Fruit fly (Drosophila melanogaster) S2 (cell line): ENCODE data around the gene spn-F.
A peak's percentile ranks its signal among the peaks of the same experiment; 100 is the strongest.

Experiments
- CG8478 ChIP-seq: fragments of >200 bp; optimal IDR thresholded peaks from 2 replicates; lab custom pipeline; 2018
- CTCF ChIP-seq, 2 experiments: fragments of >200 bp; optimal IDR thresholded peaks; 2 replicates each; lab custom pipeline; 2018

Gene spn-F

dm6 chr3R:31225043-31225681 lies 29.8 kb upstream of the spn-F start:
- TF ChIP-seq CG8478 (lab: Kevin White, UChicago), result no peak
- no peak for TF ChIP-seq CTCF (optimal IDR thresholded peaks at IDR 0.05; lab: Kevin White, UChicago)

DNA sequence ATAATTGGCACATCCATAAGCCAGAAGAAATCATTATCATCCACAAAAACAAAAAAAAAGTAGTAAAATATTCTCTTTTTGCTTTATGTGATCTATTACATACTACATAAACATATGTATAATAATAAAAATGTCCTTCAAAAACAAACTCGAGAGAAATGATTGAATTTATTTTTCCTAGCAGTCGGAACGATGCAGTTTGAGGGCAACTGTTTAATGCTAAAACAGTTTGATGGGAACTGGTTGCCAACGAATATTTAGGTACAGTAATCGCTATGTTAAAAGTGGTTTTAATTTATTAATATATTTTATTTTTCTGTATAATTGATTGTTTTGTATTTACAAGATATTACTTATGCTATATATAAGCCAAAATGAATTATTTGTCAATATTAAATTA lies 23.8 kb upstream of the spn-F start:
- TF ChIP-seq CG8478 (lab: Kevin White, UChicago), result no peak
- TF ChIP-seq CTCF (optimal IDR thresholded peaks at IDR 0.05; lab: Kevin White, UChicago), result peak in 1 of 2 experiments; percentile 9

DNA sequence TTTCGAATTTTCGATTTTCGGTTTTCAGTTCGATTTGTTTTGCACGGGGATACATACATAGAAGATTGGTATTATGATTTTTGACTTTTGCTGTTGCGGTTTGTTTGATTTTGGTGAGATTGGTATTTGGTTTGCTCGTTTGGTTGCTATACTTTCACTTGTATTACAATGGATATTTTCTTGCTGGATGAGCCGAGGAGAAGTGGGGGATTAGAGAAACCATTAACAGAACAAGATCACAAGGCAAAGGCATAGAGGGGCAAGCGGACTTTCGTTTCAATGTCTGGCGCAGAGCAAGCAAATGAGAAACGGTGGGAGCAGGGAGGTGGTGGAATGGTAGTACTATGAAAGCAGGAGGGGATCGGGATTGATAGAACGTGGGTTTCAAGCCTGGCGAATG lies 22.7 kb upstream of the spn-F start, which contains the start of gene CG15563:
CG15563 (minus strand) TSS at position 101 of the 400 bp plus-strand sequence.
- TF ChIP-seq CTCF (optimal IDR thresholded peaks at IDR 0.05; lab: Kevin White, UChicago), result no peak
- no peak for TF ChIP-seq CG8478 (lab: Kevin White, UChicago)

- TF ChIP-seq CTCF (optimal IDR thresholded peaks at IDR 0.05; lab: Kevin White, UChicago) (no peak), CG8478 (lab: Kevin White, UChicago) (no peak)
Measured at dm6 chr3R:31235262-31235661, 19.7 kb upstream of the spn-F start, which contains the start of gene CG15564. Gene CG15564 (minus strand): TSS chr3R:31235362.

DNA sequence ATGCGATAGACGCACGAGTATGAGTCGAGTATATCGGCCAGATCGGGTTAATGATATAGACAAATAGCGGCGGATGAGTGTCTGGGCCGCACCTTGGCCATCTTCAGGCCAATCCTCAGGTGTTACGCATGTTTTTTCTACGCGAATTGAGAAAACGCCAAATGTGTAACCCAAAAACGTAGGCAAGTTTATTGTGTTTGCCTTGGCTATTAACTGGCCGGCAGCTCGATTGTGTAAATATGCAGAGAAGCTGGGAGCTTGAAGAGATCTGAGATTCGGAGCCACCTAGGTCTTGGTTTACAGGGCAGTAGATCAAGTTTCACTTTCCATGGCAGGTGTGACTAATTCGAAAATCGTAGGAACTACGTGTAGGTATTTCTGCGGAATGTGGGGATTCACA lies 14.9 kb upstream of the spn-F start:
- TF ChIP-seq CTCF (optimal IDR thresholded peaks at IDR 0.05; lab: Kevin White, UChicago) (no peak), CG8478 (lab: Kevin White, UChicago) (no peak)

- TF ChIP-seq CG8478 (lab: Kevin White, UChicago) (no peak), CTCF (optimal IDR thresholded peaks at IDR 0.05; lab: Kevin White, UChicago) (no peak)
Measured at dm6 chr3R:31241109-31241508, 13.8 kb upstream of the spn-F start.

DNA sequence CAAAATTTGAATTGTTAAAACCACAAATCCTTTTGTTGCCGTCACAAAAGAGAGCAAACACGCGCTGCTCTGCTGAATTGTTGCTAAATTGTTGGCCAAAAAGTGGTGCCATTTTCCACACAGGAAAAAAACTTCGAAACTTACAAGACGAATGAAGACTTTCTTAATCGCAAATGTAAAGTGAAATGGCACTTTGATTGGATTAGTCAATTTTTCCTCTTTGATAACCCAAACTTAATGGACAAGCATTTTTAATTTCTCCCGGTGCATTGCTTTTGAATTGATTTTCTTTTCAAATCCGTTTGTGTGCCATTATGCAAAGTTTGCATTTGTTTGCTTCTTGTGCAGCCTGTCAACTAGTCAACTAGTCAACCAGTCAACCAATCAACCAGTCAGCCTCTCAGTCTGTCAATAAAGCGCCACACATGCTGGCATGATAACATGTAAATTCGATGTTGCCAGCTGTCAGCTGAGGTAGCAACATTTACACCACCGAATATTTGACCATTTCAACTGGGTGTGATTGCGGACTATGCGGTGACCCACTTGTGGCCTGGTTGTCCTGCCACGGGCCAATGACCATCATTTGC lies 11.8 kb upstream of the spn-F start:
- no peak for TF ChIP-seq CTCF (optimal IDR thresholded peaks at IDR 0.05; lab: Kevin White, UChicago)
- TF ChIP-seq CG8478 (lab: Kevin White, UChicago), result no peak

dm6 chr3R:31245785-31246184 lies 9.1 kb upstream of the spn-F start:
- TF ChIP-seq CG8478 (lab: Kevin White, UChicago) (no peak), CTCF (optimal IDR thresholded peaks at IDR 0.05; lab: Kevin White, UChicago) (no peak)

- no peak for TF ChIP-seq CG8478 (lab: Kevin White, UChicago)
- TF ChIP-seq CTCF (optimal IDR thresholded peaks at IDR 0.05; lab: Kevin White, UChicago), result no peak
Measured at dm6 chr3R:31247281-31247995, 7.5 kb upstream of the spn-F start.

DNA sequence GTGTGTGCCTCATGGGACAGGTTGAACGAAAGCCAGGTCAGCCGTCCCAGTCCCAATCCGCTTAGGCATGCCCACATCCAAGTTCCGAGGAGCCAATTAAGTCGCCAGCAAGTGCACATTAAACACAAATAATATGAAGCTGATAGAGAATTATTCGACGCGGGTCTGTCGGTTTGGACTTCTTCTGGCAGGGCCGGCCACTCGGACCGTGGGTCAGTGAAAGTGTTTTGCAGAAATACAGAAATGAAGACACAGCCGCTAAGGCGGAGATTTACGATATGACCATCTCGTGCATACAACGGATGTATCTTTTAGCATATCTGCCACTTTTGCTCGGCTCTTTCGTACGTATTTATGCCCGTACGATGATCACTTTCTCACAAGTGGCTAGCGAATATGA lies 6.7 kb upstream of the spn-F start:
- TF ChIP-seq CG8478 (lab: Kevin White, UChicago) (no peak), CTCF (optimal IDR thresholded peaks at IDR 0.05; lab: Kevin White, UChicago) (no peak)

DNA sequence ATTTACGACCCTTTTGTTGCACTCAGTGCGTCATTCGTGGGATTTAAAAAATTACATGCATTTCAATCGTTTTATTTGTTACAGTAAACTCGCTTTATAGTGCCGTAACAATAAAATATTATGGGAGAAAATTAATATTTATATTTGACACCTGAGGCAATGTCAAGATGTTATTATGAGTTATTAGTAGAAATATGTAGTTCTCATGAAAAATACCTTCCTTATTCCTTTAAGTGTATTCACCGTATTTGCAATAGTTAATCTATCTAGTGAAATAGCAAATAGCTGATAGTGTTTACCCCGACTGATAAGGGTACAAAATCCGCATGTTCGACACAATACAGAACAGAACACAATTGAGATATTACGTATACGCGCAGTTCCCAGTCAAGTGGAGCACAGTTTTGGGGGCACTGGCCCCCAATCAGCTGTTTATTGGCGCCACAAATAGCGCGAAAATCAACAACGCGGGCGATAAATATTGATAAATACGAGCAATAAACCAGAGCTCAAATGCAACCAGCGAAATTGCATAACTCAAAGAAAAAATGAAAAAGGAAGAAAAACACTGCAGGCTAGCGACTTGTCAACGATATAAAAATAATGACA lies 4.4 kb upstream of the spn-F start:
- no peak for TF ChIP-seq CG8478 (lab: Kevin White, UChicago)
- TF ChIP-seq CTCF (optimal IDR thresholded peaks at IDR 0.05; lab: Kevin White, UChicago), result no peak

- TF ChIP-seq CG8478 (lab: Kevin White, UChicago), result no peak
- TF ChIP-seq CTCF (optimal IDR thresholded peaks at IDR 0.05; lab: Kevin White, UChicago), result no peak
Measured at dm6 chr3R:31251130-31251770, 3.7 kb upstream of the spn-F start.

dm6 chr3R:31252093-31252962 lies 2.6 kb upstream of the spn-F start, which contains the start of the genes qless and mRpL32:
Gene qless (minus strand): TSS chr3R:31252608.
Gene mRpL32 (plus strand): TSS chr3R:31252872.
- no peak for TF ChIP-seq CG8478 (lab: Kevin White, UChicago)
- TF ChIP-seq CTCF (optimal IDR thresholded peaks at IDR 0.05; lab: Kevin White, UChicago), result peak in 1 of 2 experiments; percentile 0
